Worm (Caenorhabditis elegans): ENCODE results near the gene T13C5.9.

The T13C5.9 gene

DNA sequence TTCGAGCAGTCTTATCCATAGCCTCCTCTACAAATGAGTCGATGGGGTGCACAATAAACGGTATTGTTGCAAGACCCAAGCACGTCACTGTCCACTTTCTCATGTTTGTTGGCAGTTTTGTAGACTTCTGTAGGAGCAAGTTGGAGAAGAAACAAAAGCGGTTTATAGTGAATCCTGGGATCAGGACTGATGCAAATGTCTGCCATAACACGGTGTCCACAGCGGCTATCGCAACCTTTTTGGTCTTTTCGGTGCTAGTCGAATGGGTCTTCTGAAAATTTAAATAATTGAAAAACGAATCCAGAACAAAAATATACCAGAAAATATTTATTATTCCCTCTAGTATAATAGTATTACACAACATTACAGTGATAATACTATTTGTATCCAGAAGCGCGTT lies 15.3 kb downstream of the T13C5.9 start (continued):
- TF ChIP-seq unc-130 (GFP tag; optimal IDR thresholded peaks at IDR 0.05): no peak
- no peak for TF ChIP-seq Y67H2A.10 (GFP tag; conservative IDR thresholded peaks at IDR 0.05)
- TF ChIP-seq lin-35 (GFP tag; optimal IDR thresholded peaks at IDR 0.05): no peak
- TF ChIP-seq somi-1 (GFP tag; optimal IDR thresholded peaks at IDR 0.05): no peak
- TF ChIP-seq nfyb-1 (GFP tag; IDR thresholded peaks at IDR 0.05): no peak

DNA sequence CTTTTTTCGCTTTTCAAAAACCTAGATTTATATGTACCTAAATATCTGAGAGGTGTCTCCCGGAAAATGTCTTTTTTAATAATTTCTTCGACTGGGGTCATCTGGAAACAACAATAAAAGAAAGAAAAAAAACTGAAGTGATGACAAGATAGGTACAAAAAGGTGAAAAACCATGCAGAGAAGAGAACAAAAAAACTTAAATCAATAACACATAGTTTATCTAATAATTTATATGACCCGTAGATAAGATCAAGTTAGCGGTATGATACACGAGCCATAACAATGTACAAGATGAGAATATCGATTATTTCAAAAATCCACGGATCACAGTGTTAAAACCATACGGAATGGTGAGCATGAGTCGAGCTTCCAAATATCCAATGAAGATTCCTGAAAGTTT lies 16.2 kb downstream of the T13C5.9 start, which contains the start of gene mtp-18:
mtp-18 (minus strand) TSS at position 101 of the 400 bp plus-strand sequence.
- TF ChIP-seq ZK185.1 (tag; optimal IDR thresholded peaks at IDR 0.05; ENCODE audit: poor library complexity, severe bottlenecking): no peak
- no peak for TF ChIP-seq tbx-9 (tag; optimal IDR thresholded peaks at IDR 0.05; ENCODE audit: borderline replicate concordance)
- TF ChIP-seq mxl-1 (tag; optimal IDR thresholded peaks at IDR 0.05): no peak
- no peak for TF ChIP-seq B0019.2 (GFP tag; conservative IDR thresholded peaks at IDR 0.05)

DNA sequence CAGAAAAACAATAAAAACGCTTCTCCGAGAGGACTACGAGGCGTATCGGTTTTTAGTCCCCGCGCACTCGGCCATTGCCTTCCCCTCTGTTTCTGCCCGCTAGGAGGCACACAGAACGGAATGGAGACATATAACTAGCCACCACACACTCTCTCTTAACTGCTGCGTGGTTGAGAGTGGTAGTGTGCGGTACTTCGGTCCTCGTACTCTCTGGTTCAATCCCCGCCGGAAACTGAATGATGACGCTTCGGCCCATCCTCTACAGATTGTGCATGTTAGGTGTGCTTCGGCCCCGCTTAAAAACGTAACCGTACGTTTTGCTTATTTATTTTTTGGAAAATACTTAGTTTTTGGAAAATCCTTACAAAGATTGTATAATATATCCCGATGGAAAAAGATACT lies 17.6 kb downstream of the T13C5.9 start, which contains the start of gene T13C5.6:
T13C5.6 (minus strand) TSS at position 1 of the 402 bp plus-strand sequence.
- TF ChIP-seq dox-1 (GFP tag; IDR thresholded peaks at IDR 0.05) (peak; percentile 93), unc-62 (GFP tag; optimal IDR thresholded peaks at IDR 0.05) (no peak), hmg-1.2 (GFP tag; IDR thresholded peaks at IDR 0.05) (peak; percentile 82), Y56A3A.18 (GFP tag; IDR thresholded peaks at IDR 0.05) (peak; percentile 91), ztf-26 (tag; optimal IDR thresholded peaks at IDR 0.05) (peak; percentile 80), lin-54 (GFP tag; optimal IDR thresholded peaks at IDR 0.05) (peak; percentile 69), hmg-20 (GFP tag; IDR thresholded peaks at IDR 0.05) (peak; percentile 85), B0336.3 (GFP tag; IDR thresholded peaks at IDR 0.05) (peak; percentile 85; the same call in 1 of the 2 replicates), sptf-2 (GFP tag; optimal IDR thresholded peaks at IDR 0.05) (peak; percentile 67), atf-7 (tag; optimal IDR thresholded peaks at IDR 0.05) (peak; percentile 87), let-526 (GFP tag; IDR thresholded peaks at IDR 0.05) (peak; percentile 87; the same call in 1 of the 2 replicates), snpc-3.4 (tag; optimal IDR thresholded peaks at IDR 0.05) (peak; percentile 58), madf-6 (GFP tag; IDR thresholded peaks at IDR 0.05) (peak; percentile 55; the same call in 1 of the 2 replicates), lin-35 (GFP tag; optimal IDR thresholded peaks at IDR 0.05) (peak in 1 of 3 experiments; percentile 58), lir-1 (GFP tag; conservative IDR thresholded peaks at IDR 0.05) (peak; percentile 81), dpl-1 (GFP tag; optimal IDR thresholded peaks at IDR 0.05) (no peak), efl-1 (GFP tag; optimal IDR thresholded peaks at IDR 0.05) (no peak), lsy-27 (tag; optimal IDR thresholded peaks at IDR 0.05; ENCODE audit: borderline replicate concordance, insufficient read depth) (peak; percentile 30), madf-10 (tag; optimal IDR thresholded peaks at IDR 0.05) (peak; percentile 85), ccch-3 (GFP tag; optimal IDR thresholded peaks at IDR 0.05) (peak; percentile 63), nhr-90 (tag; optimal IDR thresholded peaks at IDR 0.05) (peak; percentile 91), bed-2 (GFP tag; IDR thresholded peaks at IDR 0.05) (peak; percentile 76; the same call in 1 of the 2 replicates), ZK185.1 (tag; optimal IDR thresholded peaks at IDR 0.05; ENCODE audit: poor library complexity, severe bottlenecking) (peak; percentile 97), K11D2.4 (GFP tag; IDR thresholded peaks at IDR 0.05) (peak; percentile 75; the same call in 1 of the 2 replicates), nhr-80 (tag; optimal IDR thresholded peaks at IDR 0.05) (peak; percentile 82), madf-3 (GFP tag; IDR thresholded peaks at IDR 0.05) (no peak), ceh-91 (GFP tag; IDR thresholded peaks at IDR 0.05) (no peak), nhr-27 (tag; optimal IDR thresholded peaks at IDR 0.05) (peak; percentile 91), F10E7.11 (tag; optimal IDR thresholded peaks at IDR 0.05) (no peak), K12H6.12 (tag; optimal IDR thresholded peaks at IDR 0.05) (peak; percentile 95), Y67H2A.10 (GFP tag; conservative IDR thresholded peaks at IDR 0.05) (0 out of 2 replicates have a peak, but pooled peaks have one; percentile 26), B0035.1 (tag; optimal IDR thresholded peaks at IDR 0.05) (peak; percentile 88), nfya-1 (tag; optimal IDR thresholded peaks at IDR 0.05; ENCODE audit: borderline replicate concordance, insufficient read depth) (no peak), athp-1 (tag; optimal IDR thresholded peaks at IDR 0.05) (peak; percentile 72), Y53F4B.3 (GFP tag; IDR thresholded peaks at IDR 0.05) (no peak), F39B2.1 (GFP tag; IDR thresholded peaks at IDR 0.05) (no peak), T07F8.4 (tag; optimal IDR thresholded peaks at IDR 0.05) (peak; percentile 83), pbrm-1 (GFP tag; IDR thresholded peaks at IDR 0.05) (peak; percentile 81), tbx-9 (tag; optimal IDR thresholded peaks at IDR 0.05; ENCODE audit: borderline replicate concordance) (peak; percentile 74)
